Worm (Caenorhabditis elegans): Measurements from ENCODE around the gene M163.10.

Gene M163.10

ce11 chrX:14515028-14515427, 44.2 kb downstream of the M163.10 start, which contains the start of gene gcsh-1:
Gene gcsh-1 (minus strand): TSS chrX:14515073.
- peak; percentile 66 for TF ChIP-seq nhr-80 (tag; optimal IDR thresholded peaks at IDR 0.05)
- TF ChIP-seq snpc-4 (GFP tag; optimal IDR thresholded peaks at IDR 0.05), result no peak
- TF ChIP-seq snpc-4 (tag; optimal IDR thresholded peaks at IDR 0.05), result no peak
- TF ChIP-seq let-526 (GFP tag; IDR thresholded peaks at IDR 0.05), result no peak
- no peak for TF ChIP-seq lag-1 (GFP tag; IDR thresholded peaks at IDR 0.05)

ce11 chrX:14516560-14516959, 45.8 kb downstream of the M163.10 start, which contains the start of gene D1025.10:
Gene D1025.10 (plus strand): TSS chrX:14516860.
- TF ChIP-seq nhr-80 (tag; optimal IDR thresholded peaks at IDR 0.05), result peak; percentile 20
- no peak for TF ChIP-seq nfyb-1 (GFP tag; IDR thresholded peaks at IDR 0.05)
- TF ChIP-seq F33H1.4 (GFP tag; IDR thresholded peaks at IDR 0.05), result no peak

- TF ChIP-seq F57A8.1 (GFP tag; optimal IDR thresholded peaks at IDR 0.05), result no peak
- TF ChIP-seq snpc-4 (GFP tag; optimal IDR thresholded peaks at IDR 0.05), result no peak
- TF ChIP-seq snpc-4 (tag; optimal IDR thresholded peaks at IDR 0.05), result peak in 2 of 4 experiments; percentile 41 to 66
- TF ChIP-seq ztf-25 (GFP tag; IDR thresholded peaks at IDR 0.05), result no peak
- no peak for TF ChIP-seq lin-35 (GFP tag; optimal IDR thresholded peaks at IDR 0.05)
- no peak for TF ChIP-seq K12H6.12 (tag; optimal IDR thresholded peaks at IDR 0.05)
- TF ChIP-seq zfh-2 (GFP tag; conservative IDR thresholded peaks at IDR 0.05), result peak; percentile 60; the same call in 1 of the 2 replicates
- no peak for TF ChIP-seq sptf-2 (GFP tag; optimal IDR thresholded peaks at IDR 0.05)
- TF ChIP-seq die-1 (tag; optimal IDR thresholded peaks at IDR 0.05), result no peak
- TF ChIP-seq ccch-3 (GFP tag; optimal IDR thresholded peaks at IDR 0.05), result no peak
- TF ChIP-seq dpff-1 (tag; optimal IDR thresholded peaks at IDR 0.05), result no peak
- no peak for TF ChIP-seq Y95B8A.8 (GFP tag; IDR thresholded peaks at IDR 0.05)
- TF ChIP-seq Y67H2A.10 (GFP tag; conservative IDR thresholded peaks at IDR 0.05), result no peak
- TF ChIP-seq tbx-9 (tag; optimal IDR thresholded peaks at IDR 0.05; ENCODE audit: borderline replicate concordance), result no peak
- no peak for TF ChIP-seq pbrm-1 (GFP tag; IDR thresholded peaks at IDR 0.05)
- TF ChIP-seq B0261.1 (tag; optimal IDR thresholded peaks at IDR 0.05), result no peak
Measured at ce11 chrX:14517842-14518241, 47.1 kb downstream of the M163.10 start.

ce11 chrX:14520463-14520862, 49.7 kb downstream of the M163.10 start, which contains the start of gene D1025.1:
Gene D1025.1 (plus strand): TSS chrX:14520763.
- no peak for TF ChIP-seq F52B5.7 (tag; optimal IDR thresholded peaks at IDR 0.05)
- no peak for TF ChIP-seq zfh-2 (GFP tag; conservative IDR thresholded peaks at IDR 0.05)
- no peak for TF ChIP-seq dpff-1 (tag; optimal IDR thresholded peaks at IDR 0.05)
- TF ChIP-seq ztf-28 (GFP tag; IDR thresholded peaks at IDR 0.05), result no peak
- TF ChIP-seq T26A5.8 (tag; optimal IDR thresholded peaks at IDR 0.05), result no peak
- no peak for TF ChIP-seq hrde-1 (tag; optimal IDR thresholded peaks at IDR 0.05; ENCODE audit: borderline replicate concordance)
- no peak for TF ChIP-seq lin-35 (GFP tag; optimal IDR thresholded peaks at IDR 0.05)
- no peak for TF ChIP-seq K11D2.4 (GFP tag; IDR thresholded peaks at IDR 0.05)
- TF ChIP-seq him-1 (tag; optimal IDR thresholded peaks at IDR 0.05), result no peak
- TF ChIP-seq F49E8.2 (tag; optimal IDR thresholded peaks at IDR 0.05; ENCODE audit: insufficient read depth), result no peak
- no peak for TF ChIP-seq snpc-1.1 (tag; optimal IDR thresholded peaks at IDR 0.05; ENCODE audit: insufficient read depth)
- TF ChIP-seq T07F8.4 (tag; optimal IDR thresholded peaks at IDR 0.05), result no peak
- TF ChIP-seq gei-17 (GFP tag; optimal IDR thresholded peaks at IDR 0.05), result no peak

Data from whole organism, young adult.